Worm (Caenorhabditis elegans) whole organism, young adult: ENCODE measurements around the gene W07G4.7.

ENCODE experiments used
- B0336.3 ChIP-seq: fragments of 200-800 bp; sonication (Bioruptor generic); IDR thresholded peaks from 2 replicates; pipeline ENCODE4 v1.3.6; 2022; ENCODE audit warnings: missing genetic modification characterization, missing compliant biosample characterization
- C06A6.2 ChIP-seq: fragments of 200-800 bp; sonication (Bioruptor generic); conservative IDR thresholded peaks from 2 replicates; pipeline ENCODE4 v1.3.6; 2022; ENCODE audit warnings: missing genetic modification characterization, missing compliant biosample characterization
- F23B12.7 ChIP-seq: sonication (generic microtip); optimal IDR thresholded peaks from 2 replicates; lab custom pipeline; 2017; ENCODE audit warnings: missing genetic modification characterization, mild to moderate bottlenecking, missing compliant biosample characterization, antibody characterized with exemption, moderate library complexity; ENCODE audit not compliant: insufficient read depth
- F39B2.1 ChIP-seq: fragments of 200-800 bp; sonication (Bioruptor generic); IDR thresholded peaks from 2 replicates; pipeline ENCODE4 v1.3.6; 2022; ENCODE audit warnings: missing genetic modification reagents, missing genetic modification characterization, missing compliant biosample characterization
- F49E8.2 ChIP-seq: sonication (generic microtip); optimal IDR thresholded peaks from 3 replicates; lab custom pipeline; 2017; ENCODE audit warnings: missing genetic modification characterization, mild to moderate bottlenecking, missing compliant biosample characterization, antibody characterized with exemption, moderate library complexity; ENCODE audit not compliant: insufficient read depth
- K12H6.12 ChIP-seq: fragments of 200-800 bp; sonication (Bioruptor generic); optimal IDR thresholded peaks from 2 replicates; lab custom pipeline; 2018; ENCODE audit warnings: mild to moderate bottlenecking, missing genetic modification characterization, missing compliant biosample characterization
- Y79H2A.3 ChIP-seq: fragments of 200-800 bp; sonication (Bioruptor generic); conservative IDR thresholded peaks from 2 replicates; pipeline ENCODE4 v1.3.6; 2022; ENCODE audit warnings: missing genetic modification reagents, missing genetic modification characterization, missing compliant biosample characterization
- ama-1 ChIP-seq, 3 experiments: fragments of 150-350 bp in 1 of 3; sonication (generic microtip) in 2 of 3; optimal IDR thresholded peaks; 2 replicates each; lab custom pipeline; 2014 to 2018; ENCODE audit warnings: missing biosample characterization in 2 of 3, missing genetic modification characterization in 2 of 3, missing genetic modification reagents in 2 of 3
- aptf-3 ChIP-seq: fragments of 200-800 bp; sonication (Bioruptor generic); IDR thresholded peaks from 2 replicates; pipeline ENCODE4 v1.3.6; 2022; ENCODE audit warnings: missing genetic modification characterization, missing compliant biosample characterization
- atf-7 ChIP-seq: sonication (generic microtip); optimal IDR thresholded peaks from 2 replicates; lab custom pipeline; 2017; ENCODE audit warnings: mild to moderate bottlenecking, missing genetic modification characterization, missing compliant biosample characterization
- attf-5 ChIP-seq: fragments of 200-800 bp; sonication (Bioruptor generic); optimal IDR thresholded peaks from 2 replicates; lab custom pipeline; 2018; ENCODE audit warnings: mild to moderate bottlenecking, missing genetic modification characterization, missing compliant biosample characterization
- cebp-1 ChIP-seq, 2 experiments: fragments of 200-800 bp in 1 of 2; sonication (Bioruptor generic) in 1 of 2; sonication (generic microtip) in 1 of 2; IDR thresholded peaks in 1 of 2; optimal IDR thresholded peaks in 1 of 2; 2 replicates each; pipeline versions ENCODE4 v1.3.6 to Lab custom; 2017 to 2022; ENCODE audit warnings: missing compliant biosample characterization in 2 of 2, missing genetic modification characterization in 2 of 2, mild to moderate bottlenecking in 1 of 2, missing genetic modification reagents in 1 of 2, moderate library complexity in 1 of 2
- ceh-79 ChIP-seq: sonication (generic microtip); optimal IDR thresholded peaks from 2 replicates; lab custom pipeline; 2017; ENCODE audit warnings: mild to moderate bottlenecking, missing genetic modification characterization, missing compliant biosample characterization
- chd-7 ChIP-seq: sonication (generic microtip); optimal IDR thresholded peaks from 2 replicates; lab custom pipeline; 2016; ENCODE audit warnings: mild to moderate bottlenecking, missing genetic modification characterization, moderate library complexity, missing compliant biosample characterization
- die-1 ChIP-seq: sonication (generic microtip); optimal IDR thresholded peaks from 2 replicates; lab custom pipeline; 2016; ENCODE audit warnings: missing genotype, mild to moderate bottlenecking, missing genetic modification characterization, missing compliant biosample characterization
- egl-18 ChIP-seq: fragments of 200-800 bp; sonication (Bioruptor generic); IDR thresholded peaks from 2 replicates; pipeline ENCODE4 v1.3.6; 2022; ENCODE audit warnings: missing genetic modification reagents, missing genetic modification characterization, missing compliant biosample characterization
- egl-44 ChIP-seq: fragments of 200-800 bp; sonication (Bioruptor generic); IDR thresholded peaks from 2 replicates; pipeline ENCODE4 v1.3.6; 2022; ENCODE audit warnings: missing genetic modification reagents, missing genetic modification characterization, missing compliant biosample characterization
- egrh-3 ChIP-seq: fragments of 200-800 bp; sonication (Bioruptor generic); IDR thresholded peaks from 2 replicates; pipeline ENCODE4 v1.3.6; 2022; ENCODE audit warnings: missing genetic modification reagents, missing genetic modification characterization, missing compliant biosample characterization
- ekl-4 ChIP-seq: fragments of 200-800 bp; sonication (Bioruptor generic); IDR thresholded peaks from 2 replicates; pipeline ENCODE4 v1.3.6; 2022; ENCODE audit warnings: missing genetic modification reagents, missing genetic modification characterization, missing compliant biosample characterization
- ets-4 ChIP-seq: fragments of 200-800 bp; sonication (Bioruptor generic); optimal IDR thresholded peaks from 2 replicates; lab custom pipeline; 2018; ENCODE audit warnings: mild to moderate bottlenecking, missing genetic modification characterization, missing compliant biosample characterization
- hmg-1.2 ChIP-seq: fragments of 200-800 bp; sonication (Bioruptor generic); IDR thresholded peaks from 2 replicates; pipeline ENCODE4 v1.3.6; 2022; ENCODE audit warnings: missing genetic modification reagents, missing genetic modification characterization, missing compliant biosample characterization
- hsf-1 ChIP-seq: fragments of 200-800 bp; sonication (Bioruptor generic); IDR thresholded peaks from 2 replicates; pipeline ENCODE4 v1.3.6; 2022; ENCODE audit warnings: missing genetic modification reagents, missing genetic modification characterization, missing compliant biosample characterization
- let-526 ChIP-seq: fragments of 200-800 bp; sonication (Bioruptor generic); IDR thresholded peaks from 2 replicates; pipeline ENCODE4 v1.3.6; 2022; ENCODE audit warnings: missing genetic modification reagents, missing genetic modification characterization, missing compliant biosample characterization
- lin-35 ChIP-seq, 3 experiments: fragments of 150-350 bp in 2 of 3; sonication (generic microtip) in 1 of 3; optimal IDR thresholded peaks; 2 replicates each; lab custom pipeline; 2014 to 2018; ENCODE audit warnings: missing biosample characterization in 3 of 3, missing genetic modification characterization in 3 of 3, missing genetic modification reagents in 3 of 3
- madf-10 ChIP-seq: sonication (generic microtip); optimal IDR thresholded peaks from 2 replicates; lab custom pipeline; 2016; ENCODE audit warnings: mild to moderate bottlenecking, missing genetic modification characterization, missing compliant biosample characterization
- madf-8 ChIP-seq: fragments of 200-800 bp; sonication (Bioruptor generic); conservative IDR thresholded peaks from 2 replicates; pipeline ENCODE4 v1.3.6; 2022; ENCODE audit warnings: missing genetic modification reagents, missing genetic modification characterization, missing compliant biosample characterization
- mcd-1 ChIP-seq: fragments of 200-800 bp; sonication (Bioruptor generic); IDR thresholded peaks from 2 replicates; pipeline ENCODE4 v1.3.6; 2022; ENCODE audit warnings: missing genetic modification reagents, missing genetic modification characterization, missing compliant biosample characterization
- nfyb-1 ChIP-seq: fragments of 200-800 bp; sonication (Bioruptor generic); IDR thresholded peaks from 2 replicates; pipeline ENCODE4 v1.3.6; 2022; ENCODE audit warnings: missing genetic modification reagents, missing genetic modification characterization, missing compliant biosample characterization
- nhr-80 ChIP-seq: sonication (generic microtip); optimal IDR thresholded peaks from 2 replicates; lab custom pipeline; 2016; ENCODE audit warnings: missing genetic modification characterization, missing compliant biosample characterization
- pbrm-1 ChIP-seq: fragments of 200-800 bp; sonication (Bioruptor generic); IDR thresholded peaks from 2 replicates; pipeline ENCODE4 v1.3.6; 2022; ENCODE audit warnings: missing genetic modification reagents, missing genetic modification characterization, missing compliant biosample characterization
- pha-4 ChIP-seq: fragments of 150-350 bp; sonication (generic microtip); optimal IDR thresholded peaks from 2 replicates; lab custom pipeline; 2014; ENCODE audit warnings: missing biosample characterization, missing genetic modification reagents, missing genetic modification characterization
- repo-1 ChIP-seq: sonication (generic microtip); optimal IDR thresholded peaks from 2 replicates; lab custom pipeline; 2017; ENCODE audit warnings: mild to moderate bottlenecking, missing genetic modification characterization, missing compliant biosample characterization
- snpc-4 ChIP-seq, 5 experiments: fragments of 150-350 bp in 1 of 5; sonication (generic microtip) in 4 of 5; optimal IDR thresholded peaks; 2 replicates each; lab custom pipeline; 2014 to 2018; ENCODE audit warnings: missing genetic modification characterization in 5 of 5, missing biosample characterization in 3 of 5, antibody characterized with exemption in 2 of 5, mild to moderate bottlenecking in 2 of 5, missing compliant biosample characterization in 2 of 5, missing genotype in 2 of 5, moderate library complexity in 2 of 5, missing genetic modification reagents in 1 of 5
- somi-1 ChIP-seq: fragments of 200-800 bp; sonication (Bioruptor generic); optimal IDR thresholded peaks from 2 replicates; lab custom pipeline; 2018; ENCODE audit warnings: mild to moderate bottlenecking, missing genetic modification characterization, missing compliant biosample characterization
- tbp1 ChIP-seq: fragments of 200-800 bp; sonication (Bioruptor generic); optimal IDR thresholded peaks from 2 replicates; lab custom pipeline; 2018; ENCODE audit warnings: mild to moderate bottlenecking, missing genetic modification characterization, missing compliant biosample characterization
- unc-130 ChIP-seq: sonication (generic microtip); optimal IDR thresholded peaks from 2 replicates; lab custom pipeline; 2016; ENCODE audit warnings: missing genetic modification reagents, missing genetic modification characterization, missing compliant biosample characterization
- zfh-2 ChIP-seq: fragments of 200-800 bp; sonication (Bioruptor generic); conservative IDR thresholded peaks from 2 replicates; pipeline ENCODE4 v1.3.6; 2022; ENCODE audit warnings: missing genetic modification reagents, missing genetic modification characterization, missing compliant biosample characterization
- ztf-22 ChIP-seq: fragments of 200-800 bp; sonication (Bioruptor generic); optimal IDR thresholded peaks from 2 replicates; lab custom pipeline; 2018; ENCODE audit warnings: mild to moderate bottlenecking, missing genetic modification characterization, moderate library complexity, missing compliant biosample characterization
- ztf-25 ChIP-seq: fragments of 200-800 bp; sonication (Bioruptor generic); IDR thresholded peaks from 2 replicates; pipeline ENCODE4 v1.3.6; 2022; ENCODE audit warnings: missing genetic modification reagents, missing genetic modification characterization, missing compliant biosample characterization

W07G4.7 gene

ce11 chrV:13034604-13035003 is at the start of gene W07G4.7:
TSS of gene W07G4.7 (minus strand) at chrV:13034704.
- TF ChIP-seq F49E8.2, result no peak
- TF ChIP-seq, all 124 proteins: peak for 0

ce11 chrV:13083751-13084672 is 49.5 kb upstream of the W07G4.7 start:
- TF ChIP-seq die-1 (no peak), C06A6.2 (GFP tag; lab: Robert Waterston, UW) (0 out of 2 replicates have a peak, but pooled peaks have one; percentile 18), ama-1 (optimal IDR thresholded peaks at IDR 0.05; lab: Kevin White, UChicago) (peak; percentile 19), ama-1 (GFP tag; optimal IDR thresholded peaks at IDR 0.05; lab: Kevin White, UChicago) (no peak), let-526 (GFP tag; lab: Robert Waterston, UW) (no peak)

ce11 chrV:13082442-13083126 is 48.1 kb upstream of the W07G4.7 start, which contains the start of gene C34B4.2:
TSS of gene C34B4.2 (plus strand) at chrV:13083055.
- TF ChIP-seq somi-1 (GFP tag; lab: Kevin White, UChicago), result peak; percentile 44
- peak; percentile 38 for TF ChIP-seq tbp1 (GFP tag; lab: Kevin White, UChicago)
- no peak for TF ChIP-seq ama-1 (optimal IDR thresholded peaks at IDR 0.05; lab: Kevin White, UChicago)
- TF ChIP-seq ama-1 (GFP tag; optimal IDR thresholded peaks at IDR 0.05; lab: Kevin White, UChicago), result no peak
- peak; percentile 71; the same call in 1 of the 2 replicates for TF ChIP-seq B0336.3 (GFP tag; lab: Robert Waterston, UW)
- TF ChIP-seq madf-10 (tag; lab: Kevin White, UChicago), result peak; percentile 46
- TF ChIP-seq ceh-79, result no peak
- peak; percentile 92 for TF ChIP-seq nhr-80 (tag; lab: Kevin White, UChicago)
- TF ChIP-seq nfyb-1 (GFP tag; lab: Robert Waterston, UW), result peak; percentile 56; the same call in 1 of the 2 replicates
- TF ChIP-seq unc-130 (GFP tag; lab: Kevin White, UChicago), result no peak
- no peak for TF ChIP-seq zfh-2 (GFP tag; lab: Robert Waterston, UW)
- 0 out of 2 replicates have a peak, but pooled peaks have one; percentile 17 for TF ChIP-seq hsf-1 (GFP tag; lab: Robert Waterston, UW)
- no peak for TF ChIP-seq F39B2.1
- peak; percentile 48; the same call in 1 of the 2 replicates for TF ChIP-seq hmg-1.2 (GFP tag; lab: Robert Waterston, UW)
- TF ChIP-seq K12H6.12, result peak; percentile 55
- TF ChIP-seq madf-8 (GFP tag; lab: Robert Waterston, UW), result no peak
- TF ChIP-seq Y79H2A.3, result no peak
- TF ChIP-seq egl-44 (GFP tag; lab: Robert Waterston, UW), result 0 out of 2 replicates have a peak, but pooled peaks have one; percentile 54
- TF ChIP-seq attf-5 (GFP tag; lab: Kevin White, UChicago), result peak; percentile 40
- TF ChIP-seq ztf-22 (GFP tag; lab: Kevin White, UChicago), result peak; percentile 84
- 0 out of 2 replicates have a peak, but pooled peaks have one; percentile 30 for TF ChIP-seq ekl-4 (GFP tag; lab: Robert Waterston, UW)
- no peak for TF ChIP-seq snpc-4 (GFP tag; optimal IDR thresholded peaks at IDR 0.05; lab: Kevin White, UChicago)
- TF ChIP-seq snpc-4 (tag; optimal IDR thresholded peaks at IDR 0.05; lab: Kevin White, UChicago), result peak in 1 of 4 experiments; percentile 13
- no peak for TF ChIP-seq F23B12.7 (tag; lab: Kevin White, UChicago)
- no peak for TF ChIP-seq aptf-3
- 0 out of 2 replicates have a peak, but pooled peaks have one; percentile 30 for TF ChIP-seq pbrm-1 (GFP tag; lab: Robert Waterston, UW)
- TF ChIP-seq lin-35 (GFP tag; optimal IDR thresholded peaks at IDR 0.05; lab: Kevin White, UChicago), result peak in 1 of 3 experiments; percentile 23
- peak; percentile 82 for TF ChIP-seq atf-7 (tag; lab: Kevin White, UChicago)
- no peak for TF ChIP-seq ztf-25 (GFP tag; lab: Robert Waterston, UW)
- 0 out of 2 replicates have a peak, but pooled peaks have one; percentile 14 for TF ChIP-seq mcd-1 (GFP tag; lab: Robert Waterston, UW)
- TF ChIP-seq cebp-1 (GFP tag; IDR thresholded peaks at IDR 0.05; lab: Robert Waterston, UW), result no peak
- TF ChIP-seq cebp-1 (tag; optimal IDR thresholded peaks at IDR 0.05; lab: Kevin White, UChicago), result peak; percentile 67
- peak; percentile 38; the same call in 1 of the 2 replicates for TF ChIP-seq egrh-3 (GFP tag; lab: Robert Waterston, UW)
- no peak for TF ChIP-seq repo-1 (tag; lab: Kevin White, UChicago)
- peak; percentile 10 for TF ChIP-seq ets-4 (GFP tag; lab: Kevin White, UChicago)
- TF ChIP-seq egl-18 (GFP tag; lab: Robert Waterston, UW), result no peak
- TF ChIP-seq pha-4, result peak; percentile 13
- TF ChIP-seq chd-7 (tag; lab: Kevin White, UChicago), result peak; percentile 35
